Worm (Caenorhabditis elegans): ENCODE measurements around the gene C31G12.3.

DNA sequence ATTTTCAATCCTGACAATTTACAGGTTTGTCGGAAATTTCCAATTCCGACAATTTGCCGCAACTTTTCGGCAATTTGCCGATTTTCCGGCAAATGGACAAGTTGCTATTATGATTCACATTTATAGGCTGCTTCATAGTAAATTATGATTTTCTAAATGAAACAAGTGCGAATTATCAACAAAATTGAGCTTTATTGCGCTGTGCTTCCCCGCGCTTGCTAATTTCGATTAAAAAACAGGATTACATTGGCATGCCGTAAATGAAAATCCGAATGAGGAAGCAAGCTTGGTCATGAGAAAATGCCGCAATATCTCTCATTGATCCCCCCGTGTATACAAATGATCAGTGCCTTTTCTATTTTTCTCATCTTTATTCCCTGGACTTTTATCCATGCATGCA is 46.3 kb upstream of the C31G12.3 start, which contains the start of gene Y37H2A.10:
- TF ChIP-seq hmg-4 (GFP tag; optimal IDR thresholded peaks at IDR 0.05) (no peak), flt-1 (GFP tag; IDR thresholded peaks at IDR 0.05) (no peak), ama-1 (optimal IDR thresholded peaks at IDR 0.05) (no peak), F13C5.2 (tag; optimal IDR thresholded peaks at IDR 0.05) (no peak), tra-4 (tag; optimal IDR thresholded peaks at IDR 0.05) (no peak), aly-1 (tag; optimal IDR thresholded peaks at IDR 0.05) (no peak), sea-1 (GFP tag; conservative IDR thresholded peaks at IDR 0.05) (no peak), scrt-1 (GFP tag; IDR thresholded peaks at IDR 0.05) (no peak), pes-1 (GFP tag; IDR thresholded peaks at IDR 0.05) (no peak), ceh-36 (tag; optimal IDR thresholded peaks at IDR 0.05) (no peak), ets-7 (tag; optimal IDR thresholded peaks at IDR 0.05) (no peak), tbx-37 (GFP tag; conservative IDR thresholded peaks at IDR 0.05) (no peak), hmbx-1 (tag; optimal IDR thresholded peaks at IDR 0.05) (no peak), ceh-13 (GFP tag; optimal IDR thresholded peaks at IDR 0.05) (no peak)

Measured in whole organism, early embryonic.